Fruit fly (Drosophila melanogaster) whole organism, prepupa: ENCODE data around the gene scf.

Experiments used
- acj6 ChIP-seq: fragments of 200-800 bp; sonication (Bioruptor generic); optimal IDR thresholded peaks from 3 replicates; lab custom pipeline; 2016; ENCODE audit warnings: missing biosample characterization, missing genetic modification characterization
- svp ChIP-seq: fragments of 200-800 bp; sonication (Bioruptor generic); peaks from one replicate; lab custom pipeline; 2016; ENCODE audit warnings: missing biosample characterization, missing genetic modification characterization

DNA sequence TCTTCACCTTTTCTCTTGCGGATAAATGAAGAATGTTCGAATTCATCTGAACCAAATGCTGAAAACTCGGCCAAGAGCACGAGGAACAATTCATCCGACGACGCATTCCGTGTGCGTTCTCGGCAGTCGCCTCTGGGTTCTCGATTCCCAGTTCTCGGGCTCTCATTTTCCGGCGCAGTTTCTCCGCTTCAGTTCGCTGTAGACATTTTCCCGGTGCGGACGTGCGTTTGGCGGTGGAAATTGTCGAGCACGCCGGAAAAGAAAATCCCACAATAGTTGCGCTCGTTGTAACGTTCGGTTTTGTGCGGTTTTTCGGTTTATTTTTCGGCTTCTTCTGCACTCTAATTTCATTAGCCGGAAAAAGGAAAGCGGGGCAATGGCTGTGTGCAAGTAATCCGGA, 22.7 kb upstream of the scf start, which contains the start of gene CG32333:
- TF ChIP-seq acj6 (GFP tag; lab: Kevin White, UChicago) (no peak), svp (GFP tag; lab: Kevin White, UChicago) (no peak)
